Worm (Caenorhabditis elegans) whole organism, late embryonic: Measurements from ENCODE around the gene Y38C1AA.6.
A peak's percentile ranks its signal among the peaks of the same experiment; 100 is the strongest.

Source experiments
- Y22D7AL.16 ChIP-seq: sonication (generic microtip); optimal IDR thresholded peaks from 2 replicates; lab custom pipeline; 2016; ENCODE audit warnings: missing genetic modification characterization, missing compliant biosample characterization
- ahr-1 ChIP-seq: sonication (generic microtip); optimal IDR thresholded peaks from 2 replicates; lab custom pipeline; 2016; ENCODE audit warnings: missing genetic modification characterization, missing compliant biosample characterization
- ceh-31 ChIP-seq: sonication (generic microtip); optimal IDR thresholded peaks from 2 replicates; lab custom pipeline; 2016; ENCODE audit warnings: missing genetic modification characterization, missing compliant biosample characterization
- ceh-34 ChIP-seq: sonication (generic microtip); optimal IDR thresholded peaks from 2 replicates; lab custom pipeline; 2016; ENCODE audit warnings: mild to moderate bottlenecking, missing genetic modification characterization, missing compliant biosample characterization
- ceh-6 ChIP-seq: fragments of 200-800 bp; sonication (Bioruptor generic); optimal IDR thresholded peaks from 2 replicates; lab custom pipeline; 2018; ENCODE audit warnings: mild to moderate bottlenecking, missing genetic modification characterization, missing compliant biosample characterization
- ceh-9 ChIP-seq: sonication (generic microtip); optimal IDR thresholded peaks from 2 replicates; lab custom pipeline; 2016; ENCODE audit warnings: mild to moderate bottlenecking, missing genetic modification characterization, inconsistent platforms, missing compliant biosample characterization
- dmd-4 ChIP-seq: sonication (generic microtip); optimal IDR thresholded peaks from 2 replicates; lab custom pipeline; 2016; ENCODE audit warnings: borderline replicate concordance, missing genetic modification characterization, missing compliant biosample characterization
- elt-2 ChIP-seq: sonication (generic microtip); optimal IDR thresholded peaks from 2 replicates; lab custom pipeline; 2016; ENCODE audit warnings: missing genetic modification reagents, missing genetic modification characterization, missing compliant biosample characterization
- eyg-1 ChIP-seq: sonication (generic microtip); optimal IDR thresholded peaks from 2 replicates; lab custom pipeline; 2016; ENCODE audit warnings: missing genotype, missing genetic modification characterization, missing compliant biosample characterization
- fkh-6 ChIP-seq: sonication (generic microtip); optimal IDR thresholded peaks from 2 replicates; lab custom pipeline; 2016; ENCODE audit warnings: missing genetic modification characterization, missing compliant biosample characterization
- hlh-30 ChIP-seq: sonication (generic microtip); optimal IDR thresholded peaks from 2 replicates; lab custom pipeline; 2017; ENCODE audit warnings: antibody characterized with exemption, missing genetic modification characterization, missing compliant biosample characterization; ENCODE audit not compliant: insufficient read depth
- madf-2 ChIP-seq: sonication (generic microtip); optimal IDR thresholded peaks from 2 replicates; lab custom pipeline; 2017; ENCODE audit warnings: missing genetic modification characterization, missing compliant biosample characterization
- nfya-1 ChIP-seq: sonication (generic microtip); optimal IDR thresholded peaks from 2 replicates; lab custom pipeline; 2017; ENCODE audit warnings: missing genetic modification characterization, mild to moderate bottlenecking, missing compliant biosample characterization, antibody characterized with exemption, moderate library complexity
- odd-2 ChIP-seq: sonication (generic microtip); optimal IDR thresholded peaks from 2 replicates; lab custom pipeline; 2017; ENCODE audit warnings: antibody characterized with exemption, mild to moderate bottlenecking, missing genetic modification characterization, missing compliant biosample characterization
- pqm-1 ChIP-seq: sonication (generic microtip); optimal IDR thresholded peaks from 2 replicates; lab custom pipeline; 2016; ENCODE audit warnings: missing genetic modification characterization, missing compliant biosample characterization
- pros-1 ChIP-seq: fragments of 150-350 bp; optimal IDR thresholded peaks from 2 replicates; lab custom pipeline; 2014; ENCODE audit warnings: missing biosample characterization, missing genetic modification reagents, missing genetic modification characterization
- ref-2 ChIP-seq: sonication (generic microtip); optimal IDR thresholded peaks from 2 replicates; lab custom pipeline; 2016; ENCODE audit warnings: missing genetic modification characterization, missing compliant biosample characterization
- rnt-1 ChIP-seq: sonication (generic microtip); optimal IDR thresholded peaks from 2 replicates; lab custom pipeline; 2016; ENCODE audit warnings: missing genetic modification characterization, missing compliant biosample characterization
- syd-9 ChIP-seq: sonication (generic microtip); optimal IDR thresholded peaks from 2 replicates; lab custom pipeline; 2016; ENCODE audit warnings: mild to moderate bottlenecking, missing genetic modification characterization, moderate library complexity, missing compliant biosample characterization
- tbx-2 ChIP-seq: sonication (generic microtip); optimal IDR thresholded peaks from 2 replicates; lab custom pipeline; 2016; ENCODE audit warnings: missing genetic modification characterization, missing compliant biosample characterization
- unc-42 ChIP-seq: sonication (generic microtip); optimal IDR thresholded peaks from 2 replicates; lab custom pipeline; 2016; ENCODE audit warnings: missing genotype, missing genetic modification characterization, missing compliant biosample characterization
- unc-55 ChIP-seq: sonication (generic microtip); optimal IDR thresholded peaks from 2 replicates; lab custom pipeline; 2017; ENCODE audit warnings: missing biosample characterization, missing genetic modification reagents, missing genetic modification characterization

The Y38C1AA.6 gene

ce11 chrIV:204998-205397 is 42.4 kb downstream of the Y38C1AA.6 start, which contains the start of gene coa-1:
coa-1 (plus strand) TSS chrIV:205298.
- no peak for TF ChIP-seq pqm-1 (tag; lab: Kevin White, UChicago)
- no peak for TF ChIP-seq eyg-1 (tag; lab: Kevin White, UChicago)
- TF ChIP-seq fkh-6, result no peak
- TF ChIP-seq ref-2 (tag; lab: Kevin White, UChicago), result no peak
- TF ChIP-seq ceh-6, result no peak
- TF ChIP-seq ceh-31 (tag; lab: Kevin White, UChicago), result no peak
- TF ChIP-seq ceh-9, result no peak
- TF ChIP-seq ahr-1 (tag; lab: Kevin White, UChicago), result no peak

- TF ChIP-seq Y22D7AL.16 (tag; lab: Kevin White, UChicago), result no peak
- TF ChIP-seq pros-1 (tag; lab: Kevin White, UChicago), result no peak
- TF ChIP-seq madf-2, result no peak
- no peak for TF ChIP-seq odd-2
- no peak for TF ChIP-seq dmd-4 (tag; lab: Kevin White, UChicago)
These were observed 45.3 kb downstream of the Y38C1AA.6 start, which contains the start of gene Y38C1AA.1 for ce11 chrIV:207885-208284. Y38C1AA.1 (plus strand) TSS chrIV:208185.

ce11 chrIV:210591-210990 is 48.0 kb downstream of the Y38C1AA.6 start:
- TF ChIP-seq unc-42 (peak; percentile 44), elt-2 (tag; lab: Kevin White, UChicago) (peak; percentile 67), nfya-1 (tag; lab: Kevin White, UChicago) (peak; percentile 46), syd-9 (tag; lab: Kevin White, UChicago) (peak; percentile 3), tbx-2 (tag; lab: Kevin White, UChicago) (peak; percentile 62), rnt-1 (tag; lab: Kevin White, UChicago) (no peak), ceh-31 (tag; lab: Kevin White, UChicago) (peak; percentile 33), unc-55 (GFP tag; lab: Kevin White, UChicago) (peak; percentile 66), hlh-30 (tag; lab: Kevin White, UChicago) (no peak), ceh-34 (tag; lab: Kevin White, UChicago) (no peak)
